Fruit fly (Drosophila melanogaster): ENCODE data around the gene alpha4GT1.

Gene alpha4GT1

DNA sequence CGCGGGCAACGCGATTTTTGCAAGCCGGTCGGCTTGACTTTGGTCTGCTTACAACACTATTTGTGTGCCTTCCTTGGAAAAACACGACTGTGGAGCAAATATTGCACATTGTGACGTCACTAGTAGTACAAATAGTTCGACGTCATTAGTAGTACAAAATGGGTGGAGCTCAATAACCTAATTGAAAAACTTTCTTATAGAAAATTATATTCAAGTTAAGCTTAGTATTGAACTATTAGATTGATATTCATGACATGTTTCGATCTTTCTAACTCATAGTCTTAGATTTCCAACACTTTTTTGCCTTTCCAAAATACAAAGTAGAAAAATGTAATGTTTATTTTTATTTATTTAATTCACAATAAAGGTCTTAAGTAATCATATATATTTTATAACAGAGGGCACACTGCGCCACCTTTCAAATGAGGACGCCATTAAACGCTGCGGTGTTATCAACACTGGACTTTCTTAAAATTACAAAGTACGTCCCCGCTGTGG lies 50.5 kb downstream of the alpha4GT1 start, which contains the start of the genes Rrp1 and gammaTub23C (continued):
- TF ChIP-seq hkb (optimal IDR thresholded peaks at IDR 0.05) (no peak), hkb (GFP tag; IDR thresholded peaks at IDR 0.05) (peak; percentile 78), CG6813 (GFP tag; optimal IDR thresholded peaks at IDR 0.05) (peak; percentile 72), CG8765 (GFP tag; IDR thresholded peaks at IDR 0.05) (peak; percentile 61; the same call in 1 of the 2 replicates), PHDP (tag; optimal IDR thresholded peaks at IDR 0.05) (peak; percentile 88), CG34376 (GFP tag; optimal IDR thresholded peaks at IDR 0.05) (peak; percentile 81), Hr78 (GFP tag; optimal IDR thresholded peaks at IDR 0.05) (peak in 1 of 2 experiments; percentile 71), CG17328 (GFP tag; IDR thresholded peaks at IDR 0.05) (peak; percentile 43; the same call in 1 of the 2 replicates), E2f1 (GFP tag; IDR thresholded peaks at IDR 0.05) (peak; percentile 79), HmgZ (tag; optimal IDR thresholded peaks at IDR 0.05) (peak; percentile 78), cwo (GFP tag; optimal IDR thresholded peaks at IDR 0.05) (peak; percentile 79), nmo (GFP tag; optimal IDR thresholded peaks at IDR 0.05) (peak; percentile 97), CG8281 (tag; optimal IDR thresholded peaks at IDR 0.05) (peak; percentile 73), cad (GFP tag; optimal IDR thresholded peaks at IDR 0.05) (no peak), Rfx (GFP tag; IDR thresholded peaks at IDR 0.05) (peak; percentile 83), CG7786 (GFP tag; optimal IDR thresholded peaks at IDR 0.05) (peak; percentile 63), MTF-1 (GFP tag; optimal IDR thresholded peaks at IDR 0.05; ENCODE audit: borderline replicate concordance) (peak; percentile 43), CG10431 (GFP tag; optimal IDR thresholded peaks at IDR 0.05) (peak; percentile 80), CG42726 (GFP tag; IDR thresholded peaks at IDR 0.05; ENCODE audit: partially characterized antibody) (no peak), trem (tag; optimal IDR thresholded peaks at IDR 0.05) (peak; percentile 90), CG18262 (tag; optimal IDR thresholded peaks at IDR 0.05) (peak; percentile 95), Side (GFP tag; optimal IDR thresholded peaks at IDR 0.05) (peak; percentile 63), chinmo (GFP tag; IDR thresholded peaks at IDR 0.05; ENCODE audit: partially characterized antibody) (no peak), Doc2 (GFP tag; IDR thresholded peaks at IDR 0.05) (peak; percentile 77; the same call in 1 of the 2 replicates), mam (GFP tag; optimal IDR thresholded peaks at IDR 0.05) (peak; percentile 72), Trl (optimal IDR thresholded peaks at IDR 0.05) (peak in 1 of 2 experiments; percentile 3), Trl (GFP tag; optimal IDR thresholded peaks at IDR 0.05) (peak; percentile 73), CG14860 (GFP tag; IDR thresholded peaks at IDR 0.05; ENCODE audit: partially characterized antibody) (no peak), Gug (GFP tag; IDR thresholded peaks at IDR 0.05) (peak; percentile 88), Xbp1 (GFP tag; optimal IDR thresholded peaks at IDR 0.05) (peak; percentile 93), CG15073 (GFP tag; optimal IDR thresholded peaks at IDR 0.05) (peak; percentile 67), CG2712 (tag; optimal IDR thresholded peaks at IDR 0.05) (peak; percentile 94), seq (GFP tag; IDR thresholded peaks at IDR 0.05) (peak; percentile 68), CG4820 (GFP tag; optimal IDR thresholded peaks at IDR 0.05) (peak; percentile 93), CG14014 (GFP tag; IDR thresholded peaks at IDR 0.05) (peak; percentile 74), nerfin-1 (tag; optimal IDR thresholded peaks at IDR 0.05) (peak; percentile 89), bab2 (GFP tag; optimal IDR thresholded peaks at IDR 0.05) (peak; percentile 63), zen2 (GFP tag; IDR thresholded peaks at IDR 0.05; ENCODE audit: partially characterized antibody) (no peak), CG6689 (GFP tag; IDR thresholded peaks at IDR 0.05) (peak; percentile 100), Dek (tag; optimal IDR thresholded peaks at IDR 0.05) (peak; percentile 85), Opbp (GFP tag; IDR thresholded peaks at IDR 0.05; ENCODE audit: partially characterized antibody) (0 out of 3 replicates have a peak, but pooled peaks have one; percentile 16), org-1 (GFP tag; optimal IDR thresholded peaks at IDR 0.05) (peak; percentile 89), CG4360 (GFP tag; IDR thresholded peaks at IDR 0.05) (no peak), Scr (GFP tag; IDR thresholded peaks at IDR 0.05; ENCODE audit: partially characterized antibody) (no peak), CG12391 (tag; optimal IDR thresholded peaks at IDR 0.05) (peak; percentile 94), Awh (GFP tag; IDR thresholded peaks at IDR 0.05) (no peak), CG12155 (GFP tag; optimal IDR thresholded peaks at IDR 0.05) (peak; percentile 89), prd (optimal IDR thresholded peaks at IDR 0.05) (no peak), prd (GFP tag; IDR thresholded peaks at IDR 0.05) (peak; percentile 93), CG8478 (optimal IDR thresholded peaks at IDR 0.05) (no peak), HLH54F (GFP tag; optimal IDR thresholded peaks at IDR 0.05) (peak; percentile 81)

Data from whole organism, embryonic.